Fruit fly (Drosophila melanogaster) Kc167 (cell line): ENCODE data around the gene ph-d.

Source experiments
- Myc ChIP-seq: fragments of >200 bp; optimal IDR thresholded peaks from 2 replicates; lab custom pipeline; 2017; ENCODE audit warnings: missing external identifiers
- Sin3A ChIP-seq: fragments of >200 bp; optimal IDR thresholded peaks from 2 replicates; lab custom pipeline; 2018; ENCODE audit warnings: missing external identifiers
- h ChIP-seq: fragments of >200 bp; optimal IDR thresholded peaks from 3 replicates; lab custom pipeline; 2018; ENCODE audit warnings: missing external identifiers
- insv ChIP-seq: fragments of >200 bp; optimal IDR thresholded peaks from 3 replicates; lab custom pipeline; 2018; ENCODE audit warnings: missing external identifiers
- psq ChIP-seq: fragments of >200 bp; optimal IDR thresholded peaks from 2 replicates; lab custom pipeline; 2017; ENCODE audit warnings: missing external identifiers
- ttk ChIP-seq: sonication (Bioruptor generic); optimal IDR thresholded peaks from 2 replicates; lab custom pipeline; 2017; ENCODE audit warnings: missing external identifiers

Gene ph-d

dm6 chrX:2123013-2123964 is at the start of gene ph-d:
ph-d (minus strand) TSS chrX:2123286.
- TF ChIP-seq insv (lab: Kevin White, UChicago) (no peak), h (lab: Kevin White, UChicago) (no peak), psq (lab: Kevin White, UChicago) (no peak), ttk (lab: Kevin White, UChicago) (no peak), Myc (no peak), Sin3A (lab: Kevin White, UChicago) (no peak)

- no peak for TF ChIP-seq Sin3A (lab: Kevin White, UChicago)
- TF ChIP-seq ttk (lab: Kevin White, UChicago) = no peak
- TF ChIP-seq h (lab: Kevin White, UChicago) = no peak
- no peak for TF ChIP-seq Myc
- TF ChIP-seq psq (lab: Kevin White, UChicago) = no peak
These were observed 49.3 kb upstream of the ph-d start, which contains the start of gene ND-B14.5A for dm6 chrX:2172420-2172827. ND-B14.5A (plus strand) TSS chrX:2172526.

dm6 chrX:2170424-2170823 is 47.3 kb upstream of the ph-d start:
- no peak for TF ChIP-seq insv (lab: Kevin White, UChicago)
- TF ChIP-seq psq (lab: Kevin White, UChicago) = no peak
- no peak for TF ChIP-seq Sin3A (lab: Kevin White, UChicago)

- TF ChIP-seq insv (lab: Kevin White, UChicago) = no peak
- no peak for TF ChIP-seq h (lab: Kevin White, UChicago)
- TF ChIP-seq Sin3A (lab: Kevin White, UChicago) = no peak
- TF ChIP-seq psq (lab: Kevin White, UChicago) = no peak
- TF ChIP-seq ttk (lab: Kevin White, UChicago) = no peak
- TF ChIP-seq Myc = no peak
These were observed 45.6 kb upstream of the ph-d start for dm6 chrX:2168485-2169199.

- TF ChIP-seq h (lab: Kevin White, UChicago) (no peak), Myc (no peak), ttk (lab: Kevin White, UChicago) (no peak), Sin3A (lab: Kevin White, UChicago) (no peak), insv (lab: Kevin White, UChicago) (no peak), psq (lab: Kevin White, UChicago) (no peak)
These were observed 43.0 kb upstream of the ph-d start for dm6 chrX:2166129-2166528.

- TF ChIP-seq insv (lab: Kevin White, UChicago) (no peak), psq (lab: Kevin White, UChicago) (no peak), h (lab: Kevin White, UChicago) (no peak), Myc (no peak), Sin3A (lab: Kevin White, UChicago) (no peak), ttk (lab: Kevin White, UChicago) (no peak)
These were observed 42.3 kb upstream of the ph-d start for dm6 chrX:2165394-2165793.

- no peak for TF ChIP-seq Myc
- no peak for TF ChIP-seq h (lab: Kevin White, UChicago)
- TF ChIP-seq psq (lab: Kevin White, UChicago) = no peak
- TF ChIP-seq Sin3A (lab: Kevin White, UChicago) = no peak
- no peak for TF ChIP-seq insv (lab: Kevin White, UChicago)
- TF ChIP-seq ttk (lab: Kevin White, UChicago) = no peak
These were observed 40.3 kb upstream of the ph-d start for dm6 chrX:2163358-2163757.

- TF ChIP-seq ttk (lab: Kevin White, UChicago) (no peak), Myc (no peak), insv (lab: Kevin White, UChicago) (no peak), h (lab: Kevin White, UChicago) (no peak), psq (lab: Kevin White, UChicago) (no peak), Sin3A (lab: Kevin White, UChicago) (no peak)
These were observed 39.2 kb upstream of the ph-d start, which contains the start of the genes Cyp4d1 and CG3630 for dm6 chrX:2162130-2162907. Cyp4d1 (minus strand) TSS chrX:2162180. CG3630 (plus strand) TSS chrX:2162196.

dm6 chrX:2161020-2161419 is 37.9 kb upstream of the ph-d start:
- TF ChIP-seq psq (lab: Kevin White, UChicago) = no peak
- TF ChIP-seq h (lab: Kevin White, UChicago) = no peak
- TF ChIP-seq ttk (lab: Kevin White, UChicago) = no peak
- TF ChIP-seq Sin3A (lab: Kevin White, UChicago) = no peak
- TF ChIP-seq Myc = no peak
- TF ChIP-seq insv (lab: Kevin White, UChicago) = no peak

dm6 chrX:2158668-2159163 is 35.6 kb upstream of the ph-d start, which contains the start of gene wapl:
wapl (minus strand) TSS chrX:2158983.
- TF ChIP-seq Sin3A (lab: Kevin White, UChicago) = no peak
- TF ChIP-seq insv (lab: Kevin White, UChicago) = no peak
- TF ChIP-seq ttk (lab: Kevin White, UChicago) = no peak
- TF ChIP-seq Myc = no peak
- TF ChIP-seq h (lab: Kevin White, UChicago) = no peak
- no peak for TF ChIP-seq psq (lab: Kevin White, UChicago)
